Fruit fly (Drosophila melanogaster) whole organism, embryonic: ENCODE measurements around the gene DCTN1-p150.

Experiments
- Antp ChIP-seq: fragments of 200-800 bp; sonication (Bioruptor generic); optimal IDR thresholded peaks from 3 replicates; lab custom pipeline; 2016; ENCODE audit warnings: missing biosample characterization, missing genetic modification characterization
- Asciz ChIP-seq: fragments of 200-800 bp; sonication (Bioruptor generic); optimal IDR thresholded peaks from 2 replicates; lab custom pipeline; 2017; ENCODE audit warnings: missing biosample characterization, mild to moderate bottlenecking, missing genetic modification characterization, missing genetic modification reagents
- Atf3 ChIP-seq: fragments of 200-800 bp; sonication (Bioruptor generic); optimal IDR thresholded peaks from 3 replicates; lab custom pipeline; 2016; ENCODE audit warnings: missing biosample characterization, missing genetic modification characterization
- B-H1 ChIP-seq: fragments of 200-800 bp; sonication (Bioruptor generic); IDR thresholded peaks from 3 replicates; pipeline ENCODE4 v1.3.6; 2022; ENCODE audit warnings: missing biosample characterization, missing genetic modification characterization
- CG11723 ChIP-seq: fragments of 200-800 bp; sonication (Bioruptor generic); optimal IDR thresholded peaks from 2 replicates; lab custom pipeline; 2017; ENCODE audit warnings: missing biosample characterization, mild to moderate bottlenecking, missing genetic modification characterization
- CG1233 ChIP-seq: fragments of 200-800 bp; sonication (Bioruptor generic); optimal IDR thresholded peaks from 4 replicates; lab custom pipeline; 2018; ENCODE audit warnings: missing biosample characterization, mild to moderate bottlenecking, missing genetic modification characterization
- CG14860 ChIP-seq: fragments of 200-800 bp; sonication (Bioruptor generic); IDR thresholded peaks from 3 replicates; pipeline ENCODE4 v1.3.6; 2022; ENCODE audit warnings: missing biosample characterization, missing genetic modification characterization; ENCODE audit not compliant: partially characterized antibody
- CG17829 ChIP-seq: fragments of 200-800 bp; optimal IDR thresholded peaks from 2 replicates; lab custom pipeline; 2019; ENCODE audit warnings: missing biosample characterization, mild to moderate bottlenecking, missing genetic modification characterization, moderate library complexity
- CG2678 ChIP-seq: fragments of 200-800 bp; sonication (Bioruptor generic); optimal IDR thresholded peaks from 3 replicates; lab custom pipeline; 2019; ENCODE audit warnings: missing biosample characterization, mild to moderate bottlenecking, missing genetic modification characterization, moderate library complexity
- CG31441 ChIP-seq: fragments of 200-800 bp; sonication (Bioruptor generic); IDR thresholded peaks from 2 replicates; pipeline ENCODE4 v1.3.6; 2022; ENCODE audit warnings: missing biosample characterization, missing genetic modification characterization
- CG34224 ChIP-seq: fragments of 200-800 bp; sonication (Bioruptor generic); IDR thresholded peaks from 3 replicates; pipeline ENCODE4 v1.3.6; 2022; ENCODE audit warnings: missing biosample characterization, missing genetic modification characterization; ENCODE audit not compliant: partially characterized antibody
- CG4282 ChIP-seq: fragments of 200-800 bp; sonication (Bioruptor generic); optimal IDR thresholded peaks from 2 replicates; lab custom pipeline; 2016; ENCODE audit warnings: missing biosample characterization, missing genetic modification characterization
- CG4617 ChIP-seq: fragments of 200-800 bp; sonication (Bioruptor generic); optimal IDR thresholded peaks from 3 replicates; lab custom pipeline; 2016; ENCODE audit warnings: missing biosample characterization, missing genetic modification characterization, borderline replicate concordance
- CG6689 ChIP-seq: fragments of 200-800 bp; sonication (Bioruptor generic); IDR thresholded peaks from 2 replicates; pipeline ENCODE4 v1.3.6; 2022; ENCODE audit warnings: missing biosample characterization, missing genetic modification characterization
- CG6813 ChIP-seq: fragments of 200-800 bp; sonication (Bioruptor generic); optimal IDR thresholded peaks from 2 replicates; lab custom pipeline; 2017; ENCODE audit warnings: missing biosample characterization, missing genetic modification characterization, mild to moderate bottlenecking, moderate library complexity, missing genetic modification reagents
- CG9609 ChIP-seq: fragments of 200-800 bp; sonication (Bioruptor generic); optimal IDR thresholded peaks from 3 replicates; lab custom pipeline; 2016; ENCODE audit warnings: missing biosample characterization, missing genetic modification characterization
- CG9727 ChIP-seq: fragments of 200-800 bp; sonication (Bioruptor generic); optimal IDR thresholded peaks from 3 replicates; lab custom pipeline; 2017; ENCODE audit warnings: missing biosample characterization, mild to moderate bottlenecking, missing genetic modification characterization
- CoRest ChIP-seq: fragments of 200-800 bp; sonication (Bioruptor generic); optimal IDR thresholded peaks from 3 replicates; lab custom pipeline; 2018; ENCODE audit warnings: missing biosample characterization, mild to moderate bottlenecking, missing genetic modification characterization, moderate library complexity
- HLH3B ChIP-seq: fragments of 200-800 bp; sonication (Bioruptor generic); IDR thresholded peaks from 2 replicates; pipeline ENCODE4 v1.3.6; 2022; ENCODE audit warnings: missing biosample characterization, missing genetic modification characterization
- HmgZ ChIP-seq: fragments of 200-800 bp; sonication (Bioruptor generic); optimal IDR thresholded peaks from 2 replicates; lab custom pipeline; 2018; ENCODE audit warnings: missing biosample characterization, mild to moderate bottlenecking, missing genetic modification characterization
- Hr39 ChIP-seq: fragments of >200 bp; optimal IDR thresholded peaks from 2 replicates; lab custom pipeline; 2017
- MBD-R2 ChIP-seq: fragments of 200-800 bp; sonication (Bioruptor generic); IDR thresholded peaks from 2 replicates; pipeline ENCODE4 v1.3.6; 2022; ENCODE audit warnings: missing biosample characterization, missing genetic modification characterization
- Meics ChIP-seq: fragments of 200-800 bp; sonication (Bioruptor generic); optimal IDR thresholded peaks from 2 replicates; lab custom pipeline; 2017; ENCODE audit warnings: missing biosample characterization, mild to moderate bottlenecking, missing genetic modification characterization
- Nf-YA ChIP-seq: fragments of 200-800 bp; sonication (Bioruptor generic); IDR thresholded peaks from 2 replicates; pipeline ENCODE4 v1.3.6; 2022; ENCODE audit warnings: missing biosample characterization, missing genetic modification characterization
- Nf-YC ChIP-seq: fragments of 200-800 bp; optimal IDR thresholded peaks from 3 replicates; lab custom pipeline; 2019; ENCODE audit warnings: missing biosample characterization, mild to moderate bottlenecking, missing genetic modification characterization, moderate library complexity
- Optix ChIP-seq: fragments of 200-800 bp; sonication (Bioruptor generic); IDR thresholded peaks from 3 replicates; pipeline ENCODE4 v1.3.6; 2022; ENCODE audit warnings: missing biosample characterization, missing genetic modification characterization
- Pdp1 ChIP-seq, 2 experiments: fragments of 200-800 bp; sonication (Bioruptor generic); optimal IDR thresholded peaks; 3 replicates each; lab custom pipeline; 2016; ENCODE audit warnings: missing biosample characterization in 2 of 2, missing genetic modification characterization in 2 of 2, mild to moderate bottlenecking in 1 of 2, moderate library complexity in 1 of 2
- Sox102F ChIP-seq: fragments of 200-800 bp; sonication (Bioruptor generic); optimal IDR thresholded peaks from 2 replicates; lab custom pipeline; 2018; ENCODE audit warnings: missing biosample characterization, mild to moderate bottlenecking, missing genetic modification characterization, moderate library complexity
- Ssrp ChIP-seq: fragments of 200-800 bp; sonication (Bioruptor generic); optimal IDR thresholded peaks from 2 replicates; lab custom pipeline; 2018; ENCODE audit warnings: missing biosample characterization, mild to moderate bottlenecking, missing genetic modification characterization, moderate library complexity
- Xbp1 ChIP-seq: fragments of 200-800 bp; sonication (Bioruptor generic); optimal IDR thresholded peaks from 3 replicates; lab custom pipeline; 2016; ENCODE audit warnings: missing biosample characterization, mild to moderate bottlenecking, missing genetic modification characterization
- ab ChIP-seq: fragments of 200-800 bp; sonication (Bioruptor generic); optimal IDR thresholded peaks from 2 replicates; lab custom pipeline; 2016; ENCODE audit warnings: missing biosample characterization, missing genetic modification characterization
- abd-A ChIP-seq: fragments of 200-800 bp; sonication (Bioruptor generic); optimal IDR thresholded peaks from 3 replicates; lab custom pipeline; 2019; ENCODE audit warnings: missing biosample characterization, mild to moderate bottlenecking, missing genetic modification characterization, moderate library complexity
- az2 ChIP-seq: fragments of 200-800 bp; sonication (Bioruptor generic); optimal IDR thresholded peaks from 3 replicates; lab custom pipeline; 2016; ENCODE audit warnings: missing biosample characterization, missing genetic modification characterization
- bcd ChIP-seq: fragments of 200-800 bp; sonication (Bioruptor generic); optimal IDR thresholded peaks from 2 replicates; lab custom pipeline; 2017; ENCODE audit warnings: missing biosample characterization, mild to moderate bottlenecking, missing genetic modification characterization
- dmrt99B ChIP-seq: fragments of 200-800 bp; sonication (Bioruptor generic); optimal IDR thresholded peaks from 2 replicates; lab custom pipeline; 2018; ENCODE audit warnings: missing biosample characterization, mild to moderate bottlenecking, missing genetic modification characterization, moderate library complexity
- eve ChIP-seq, 2 experiments: fragments of >200 bp; optimal IDR thresholded peaks; 2 replicates each; lab custom pipeline; 2017; ENCODE audit warnings: missing biosample characterization in 2 of 2, missing genetic modification characterization in 2 of 2
- fd3F ChIP-seq: fragments of 200-800 bp; sonication (Bioruptor generic); optimal IDR thresholded peaks from 2 replicates; lab custom pipeline; 2018; ENCODE audit warnings: missing biosample characterization, mild to moderate bottlenecking, missing genetic modification characterization, moderate library complexity
- hbn ChIP-seq: fragments of 200-800 bp; sonication (Bioruptor generic); IDR thresholded peaks from 2 replicates; pipeline ENCODE4 v1.3.6; 2022; ENCODE audit warnings: missing biosample characterization, missing genetic modification characterization; ENCODE audit not compliant: partially characterized antibody
- insv ChIP-seq, 2 experiments: fragments of 200-800 bp; sonication (Bioruptor generic); optimal IDR thresholded peaks; 3 replicates each; lab custom pipeline; 2016 to 2018; ENCODE audit warnings: missing biosample characterization in 2 of 2, missing genetic modification characterization in 2 of 2
- ken ChIP-seq: fragments of 200-800 bp; sonication (Bioruptor generic); IDR thresholded peaks from 3 replicates; pipeline ENCODE4 v1.3.6; 2022; ENCODE audit warnings: missing biosample characterization, missing genetic modification characterization
- nom ChIP-seq: fragments of 200-800 bp; sonication (Bioruptor generic); optimal IDR thresholded peaks from 2 replicates; lab custom pipeline; 2017; ENCODE audit warnings: missing biosample characterization, missing genetic modification characterization, mild to moderate bottlenecking, moderate library complexity, missing genetic modification reagents
- oc ChIP-seq: fragments of 200-800 bp; sonication (Bioruptor generic); optimal IDR thresholded peaks from 2 replicates; lab custom pipeline; 2018; ENCODE audit warnings: missing biosample characterization, mild to moderate bottlenecking, missing genetic modification characterization, moderate library complexity
- sd ChIP-seq: fragments of 200-800 bp; sonication (Bioruptor generic); optimal IDR thresholded peaks from 3 replicates; lab custom pipeline; 2018; ENCODE audit warnings: missing biosample characterization, mild to moderate bottlenecking, missing genetic modification characterization, moderate library complexity
- stc ChIP-seq: fragments of 200-800 bp; sonication (Bioruptor generic); IDR thresholded peaks from 2 replicates; pipeline ENCODE4 v1.3.6; 2022; ENCODE audit warnings: missing biosample characterization, missing genetic modification characterization
- tin ChIP-seq: fragments of 200-800 bp; sonication (Bioruptor generic); optimal IDR thresholded peaks from 3 replicates; lab custom pipeline; 2016; ENCODE audit warnings: missing biosample characterization, missing genetic modification characterization

DCTN1-p150 gene

DNA sequence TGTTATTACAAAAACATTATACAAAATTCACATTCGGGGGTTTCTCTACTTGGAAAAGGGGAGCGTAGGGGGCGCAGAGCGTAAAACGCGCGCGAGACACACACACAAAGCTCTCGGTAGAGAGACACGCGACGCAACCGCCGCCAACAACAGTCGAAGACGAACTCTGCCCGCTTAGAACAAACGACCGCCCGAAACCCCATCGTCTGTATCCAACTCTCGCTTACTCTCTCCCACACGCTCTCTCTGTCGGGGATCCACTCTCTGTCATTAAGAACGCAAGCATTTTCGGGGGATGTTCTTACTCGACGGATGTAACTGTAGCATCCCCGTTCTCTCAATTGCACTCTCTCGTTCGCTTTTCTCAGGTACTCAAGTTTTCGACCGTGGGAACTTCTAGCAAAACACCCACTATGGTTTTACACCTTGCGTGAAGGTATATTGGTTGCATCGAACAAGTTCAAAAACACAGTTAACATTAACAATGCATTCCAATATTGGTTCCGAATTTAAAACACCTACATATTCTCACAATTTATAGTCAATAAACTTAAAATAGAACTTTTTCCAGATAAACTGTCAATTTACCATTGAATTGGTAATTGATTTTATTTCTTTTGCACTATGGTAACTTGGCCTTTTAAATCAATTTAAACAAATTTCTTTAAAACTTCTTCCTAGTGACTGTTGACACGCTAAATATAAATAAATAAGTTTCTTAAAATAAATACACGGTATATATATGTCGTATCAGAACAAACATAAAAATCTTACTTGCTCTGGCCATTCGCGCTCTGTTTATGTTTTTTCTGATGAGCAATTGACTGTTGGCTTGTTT is 9.2 kb upstream of the DCTN1-p150 start (continued):
- TF ChIP-seq CG1233 (GFP tag; lab: Kevin White, UChicago) (peak; percentile 93), MBD-R2 (GFP tag; lab: Robert Waterston, UW) (peak; percentile 36; the same call in 1 of the 2 replicates), CG2678 (peak; percentile 97), ken (peak; percentile 66), Nf-YA (GFP tag; lab: Robert Waterston, UW) (peak; percentile 62), Hr39 (no peak)
- TF ChIP-seq, all 482 proteins: peak for 417

DNA sequence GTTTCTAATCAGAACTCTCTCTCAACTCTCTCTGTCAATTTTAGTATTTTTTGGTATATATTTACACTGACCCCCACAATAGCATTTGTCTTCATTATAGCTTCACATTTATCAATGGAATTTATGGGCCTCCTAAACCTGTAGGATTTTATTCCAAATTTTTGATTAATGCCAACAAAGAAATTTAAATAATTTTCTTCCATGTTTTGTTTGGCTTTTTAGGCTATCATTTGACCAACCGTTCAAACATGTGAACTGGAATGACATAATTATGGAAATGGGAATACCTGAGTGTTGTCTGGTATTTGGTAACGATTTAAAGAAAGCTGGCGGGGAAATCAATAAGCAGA is 8.6 kb upstream of the DCTN1-p150 start:
- peak in 1 of 2 experiments; percentile 88 for TF ChIP-seq insv (GFP tag; optimal IDR thresholded peaks at IDR 0.05; lab: Kevin White, UChicago)
- TF ChIP-seq CG6689 (GFP tag; lab: Robert Waterston, UW), result no peak
- 0 out of 3 replicates have a peak, but pooled peaks have one; percentile 1 for TF ChIP-seq B-H1
- TF ChIP-seq fd3F (GFP tag; lab: Kevin White, UChicago), result no peak
- TF ChIP-seq Ssrp (tag; lab: Kevin White, UChicago), result no peak
- peak; percentile 36; the same call in 2 of the 3 replicates for TF ChIP-seq CG34224 (GFP tag; lab: Robert Waterston, UW)
- TF ChIP-seq Optix (GFP tag; lab: Robert Waterston, UW), result no peak
- no peak for TF ChIP-seq nom (GFP tag; lab: Kevin White, UChicago)
- no peak for TF ChIP-seq ab (GFP tag; lab: Kevin White, UChicago)
- peak; percentile 28 for TF ChIP-seq oc (tag; lab: Kevin White, UChicago)
- no peak for TF ChIP-seq CG4617
- TF ChIP-seq sd (tag; lab: Kevin White, UChicago), result peak; percentile 88
- TF ChIP-seq CG6813 (GFP tag; lab: Kevin White, UChicago), result peak; percentile 5
- TF ChIP-seq CG17829 (tag; lab: Kevin White, UChicago), result no peak
- no peak for TF ChIP-seq HmgZ (tag; lab: Kevin White, UChicago)
- peak in 1 of 2 experiments; percentile 69 for TF ChIP-seq Pdp1 (GFP tag; optimal IDR thresholded peaks at IDR 0.05; lab: Kevin White, UChicago)
- TF ChIP-seq abd-A, result peak; percentile 87
- no peak for TF ChIP-seq hbn (GFP tag; lab: Robert Waterston, UW)
- no peak for TF ChIP-seq CG14860 (GFP tag; lab: Robert Waterston, UW)
- TF ChIP-seq Meics (GFP tag; lab: Kevin White, UChicago), result no peak

DNA sequence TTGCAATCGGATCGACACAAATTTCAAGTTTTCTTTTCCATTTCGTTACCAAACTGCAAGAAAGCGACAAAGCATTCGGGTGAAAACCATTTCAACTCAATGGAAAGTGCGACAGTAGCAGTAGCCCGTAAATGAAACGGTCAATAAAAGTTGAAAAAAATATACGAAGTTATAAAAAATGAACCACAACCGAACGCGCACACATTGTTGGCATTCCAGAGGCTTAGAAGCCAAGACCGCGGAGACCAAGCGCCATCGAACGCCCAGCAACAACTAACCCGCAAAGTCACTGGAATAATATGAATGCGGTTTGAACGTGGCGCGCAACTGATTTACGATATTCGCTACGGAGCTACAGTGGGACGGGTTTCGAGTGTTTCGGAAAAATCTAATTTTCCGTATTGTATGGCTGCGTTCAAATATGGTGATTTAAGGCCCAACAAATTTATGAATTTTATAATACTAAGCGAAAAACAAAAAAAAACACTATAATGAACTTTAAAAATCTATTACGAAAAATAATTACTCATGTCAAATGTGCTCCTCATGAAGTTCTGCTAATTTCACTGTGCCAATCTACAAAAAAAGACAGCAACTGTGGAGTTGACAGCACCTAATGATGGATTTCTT is 7.0 kb upstream of the DCTN1-p150 start:
- TF ChIP-seq CG2678, result peak; percentile 53
- TF ChIP-seq HLH3B (GFP tag; lab: Robert Waterston, UW), result no peak
- TF ChIP-seq CoRest (tag; lab: Kevin White, UChicago), result peak; percentile 34
- peak; percentile 7 for TF ChIP-seq tin
- peak; percentile 32 for TF ChIP-seq bcd (GFP tag; lab: Kevin White, UChicago)
- TF ChIP-seq eve (GFP tag; optimal IDR thresholded peaks at IDR 0.05; lab: Kevin White, UChicago), result no peak
- peak; percentile 38 for TF ChIP-seq Nf-YC (tag; lab: Kevin White, UChicago)
- no peak for TF ChIP-seq ken
- peak; percentile 78 for TF ChIP-seq CG31441
- no peak for TF ChIP-seq Asciz (GFP tag; lab: Kevin White, UChicago)
- no peak for TF ChIP-seq Atf3
- no peak for TF ChIP-seq Antp (GFP tag; lab: Kevin White, UChicago)
- peak; percentile 64 for TF ChIP-seq CG9727 (GFP tag; lab: Kevin White, UChicago)
- 0 out of 2 replicates have a peak, but pooled peaks have one; percentile 28 for TF ChIP-seq stc (GFP tag; lab: Robert Waterston, UW)
- peak; percentile 37 for TF ChIP-seq az2 (GFP tag; lab: Kevin White, UChicago)
- peak; percentile 51 for TF ChIP-seq CG4282 (GFP tag; lab: Kevin White, UChicago)
- peak; percentile 47 for TF ChIP-seq Sox102F (GFP tag; lab: Kevin White, UChicago)
- TF ChIP-seq CG9609 (GFP tag; lab: Kevin White, UChicago), result peak; percentile 24
- peak; percentile 48 for TF ChIP-seq Xbp1 (GFP tag; lab: Kevin White, UChicago)
- TF ChIP-seq dmrt99B, result peak; percentile 58
- TF ChIP-seq CG11723, result peak; percentile 20
